Fruit fly (Drosophila melanogaster): ENCODE results near the gene Akt.

DNA sequence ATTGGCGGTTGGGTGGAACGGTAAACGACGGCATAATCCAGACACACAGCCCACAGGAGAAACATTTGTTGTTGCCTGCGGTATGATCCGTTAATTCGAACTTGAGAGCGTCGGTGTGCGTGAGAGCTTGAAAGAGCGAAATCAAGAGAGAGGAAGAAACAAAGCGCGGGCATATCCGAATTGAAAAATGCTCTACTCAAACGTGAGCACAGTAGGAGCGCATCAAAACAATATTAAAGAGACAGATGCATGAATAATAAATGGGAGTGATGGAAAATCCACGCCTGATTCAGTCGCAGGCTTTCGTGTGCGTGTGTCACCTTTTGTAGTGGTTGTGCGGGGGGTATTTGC, 47.7 kb upstream of the Akt start:
- no peak for TF ChIP-seq CG6276 (GFP tag; optimal IDR thresholded peaks at IDR 0.05)
- TF ChIP-seq CG8319 (GFP tag; optimal IDR thresholded peaks at IDR 0.05) = no peak
- TF ChIP-seq Lpt (GFP tag; optimal IDR thresholded peaks at IDR 0.05) = no peak
- TF ChIP-seq OdsH (GFP tag; optimal IDR thresholded peaks at IDR 0.05) = no peak
- no peak for TF ChIP-seq CG32006 (GFP tag; optimal IDR thresholded peaks at IDR 0.05)
- TF ChIP-seq CG11294 (GFP tag; IDR thresholded peaks at IDR 0.05) = no peak
- TF ChIP-seq Eip93F (GFP tag; optimal IDR thresholded peaks at IDR 0.05) = no peak
- TF ChIP-seq Sox15 (GFP tag; optimal IDR thresholded peaks at IDR 0.05) = no peak
- TF ChIP-seq salr (GFP tag; optimal IDR thresholded peaks at IDR 0.05) = no peak
- no peak for TF ChIP-seq CG3919 (GFP tag; optimal IDR thresholded peaks at IDR 0.05)
- peak; percentile 52; the same call in 2 of the 3 replicates for TF ChIP-seq CG6163 (GFP tag; IDR thresholded peaks at IDR 0.05)
- TF ChIP-seq dsx (GFP tag; optimal IDR thresholded peaks at IDR 0.05; ENCODE audit: poor library complexity, severe bottlenecking) = no peak

Data from whole organism, prepupa.